Fruit fly (Drosophila melanogaster) whole organism, embryonic: ENCODE results near the gene CG4424.

Experiments
- CG2199 ChIP-seq: fragments of 200-800 bp; sonication (Bioruptor generic); IDR thresholded peaks from 3 replicates; pipeline ENCODE4 v1.3.6; 2022; ENCODE audit warnings: missing biosample characterization, missing genetic modification characterization
- CG32532 ChIP-seq: fragments of 200-800 bp; sonication (Bioruptor generic); IDR thresholded peaks from 2 replicates; pipeline ENCODE4 v1.3.6; 2022; ENCODE audit warnings: missing biosample characterization, missing genetic modification characterization
- grau ChIP-seq: fragments of 200-800 bp; optimal IDR thresholded peaks from 3 replicates; lab custom pipeline; 2019; ENCODE audit warnings: missing biosample characterization, mild to moderate bottlenecking, missing genetic modification characterization, moderate library complexity

- TF ChIP-seq CG32532, result peak; percentile 41; the same call in 1 of the 2 replicates
- peak; percentile 38 for TF ChIP-seq grau (tag; lab: Kevin White, UChicago)
- no peak for TF ChIP-seq CG2199
Observed at dm6 chr3R:20008372-20009051, 19.3 kb downstream of the CG4424 start, which contains the start of the genes Hs6st and MED25.
